Worm (Caenorhabditis elegans): ENCODE measurements around the gene fbxb-63.
"Not testable (repeated sequence)": the region's sequence is repeated elsewhere in the genome, so short reads cannot be mapped to it uniquely, and the experiment has no call there.

The fbxb-63 gene

DNA sequence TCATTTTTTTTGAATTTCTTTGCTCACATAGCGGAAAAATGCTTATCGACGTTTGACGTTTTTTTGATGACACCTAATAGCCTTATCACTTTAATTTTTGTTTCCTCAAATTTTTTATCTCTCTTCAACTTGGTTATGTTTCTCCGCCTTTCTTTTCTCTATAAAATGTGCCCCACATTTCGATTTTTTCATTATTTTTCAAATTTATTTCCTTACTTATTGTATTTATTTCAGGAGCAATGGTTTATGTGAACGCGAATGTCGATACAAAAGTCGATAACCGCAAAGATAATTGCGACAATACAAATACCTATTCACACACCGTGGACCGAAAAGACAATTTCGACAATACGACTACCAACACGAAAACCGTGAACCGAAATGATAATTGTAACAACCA lies 16.9 kb upstream of the fbxb-63 start, which contains the start of gene sdz-6:
Gene sdz-6 (plus strand): TSS at position 229 of the 400 bp plus-strand sequence.
- TF ChIP-seq elt-2 (tag; optimal IDR thresholded peaks at IDR 0.05) (peak; percentile 34), nhr-76 (tag; optimal IDR thresholded peaks at IDR 0.05) (no peak)

DNA sequence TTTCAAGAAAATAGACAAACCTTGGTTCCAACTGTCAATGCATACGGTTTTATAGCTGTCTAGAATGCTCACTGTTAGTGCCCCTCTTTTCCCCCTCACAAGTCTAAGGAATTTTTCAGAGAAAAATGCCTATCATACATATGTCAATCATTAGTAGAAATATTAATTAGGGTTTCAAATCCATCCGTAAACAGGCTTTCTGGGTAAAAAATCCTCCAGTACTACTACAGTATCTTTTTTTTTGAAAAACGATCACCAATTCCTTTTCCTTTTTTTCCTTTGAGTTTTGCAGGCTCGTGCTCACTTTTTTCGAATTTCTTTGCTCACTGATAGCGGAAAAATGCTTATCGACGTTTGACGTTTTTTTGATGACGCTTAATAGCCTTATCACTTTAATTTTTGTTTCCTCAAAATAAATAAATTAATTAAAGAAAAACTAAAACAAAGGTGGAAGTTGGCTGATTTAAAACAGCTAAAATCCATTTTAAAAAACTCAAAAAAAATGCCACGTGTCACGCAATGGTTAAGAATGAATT lies 16.0 kb upstream of the fbxb-63 start, which contains the start of gene C43D7.7:
Gene C43D7.7 (minus strand): TSS at position 51 of the 536 bp plus-strand sequence.
- TF ChIP-seq ztf-11 (tag; optimal IDR thresholded peaks at IDR 0.05) (no peak), elt-2 (tag; optimal IDR thresholded peaks at IDR 0.05) (peak; percentile 58)

DNA sequence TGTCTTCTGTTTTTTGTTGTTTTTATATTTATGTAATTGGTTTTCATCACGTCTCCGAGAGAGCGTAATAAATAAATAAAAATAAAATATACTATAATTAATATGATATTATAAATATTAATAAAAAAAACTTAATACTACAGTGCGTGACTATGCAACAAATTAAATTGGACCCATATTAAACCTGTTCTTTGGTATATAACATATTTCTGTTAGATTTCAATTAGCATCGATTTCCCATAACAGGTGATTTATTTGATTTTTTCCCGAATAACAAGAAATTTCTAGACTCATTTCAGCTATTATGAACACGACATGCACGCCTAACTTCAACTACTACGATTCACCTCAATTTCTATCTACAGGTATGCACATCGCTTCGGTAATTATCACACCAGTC lies 13.5 kb upstream of the fbxb-63 start, which contains the start of gene srh-208:
Gene srh-208 (plus strand): TSS at position 301 of the 400 bp plus-strand sequence.
- TF ChIP-seq nhr-77 (tag; optimal IDR thresholded peaks at IDR 0.05); nhr-23 (tag; optimal IDR thresholded peaks at IDR 0.05); sea-2 (GFP tag; optimal IDR thresholded peaks at IDR 0.05): not testable (repeated sequence)

DNA sequence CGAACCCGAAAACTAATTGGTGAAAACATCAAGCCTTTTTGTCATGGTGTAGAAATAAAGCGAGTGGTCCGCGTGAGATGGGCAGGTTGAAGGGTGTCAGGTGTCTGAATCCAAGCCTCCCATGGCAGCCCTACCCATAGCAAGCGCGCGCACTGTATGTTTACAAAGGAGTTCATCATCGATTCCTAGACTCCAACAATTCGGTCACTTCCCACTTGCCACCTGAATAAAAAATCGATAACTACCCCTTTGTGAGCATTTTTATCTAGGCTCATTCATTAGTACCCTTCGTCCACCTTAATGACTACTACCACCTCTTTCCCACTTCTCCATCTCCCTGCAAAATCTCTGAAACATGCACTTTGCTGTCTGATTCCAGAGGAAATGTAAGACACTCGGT lies 9.4 kb upstream of the fbxb-63 start, which contains the start of gene fbxb-64:
Gene fbxb-64 (plus strand): TSS at position 301 of the 400 bp plus-strand sequence.
- TF ChIP-seq ceh-9 (tag; optimal IDR thresholded peaks at IDR 0.05) (no peak), elt-3 (tag; optimal IDR thresholded peaks at IDR 0.05) (no peak), nhr-12 (tag; optimal IDR thresholded peaks at IDR 0.05) (no peak), fkh-10 (GFP tag; optimal IDR thresholded peaks at IDR 0.05) (no peak), lsy-12 (tag; optimal IDR thresholded peaks at IDR 0.05) (no peak), nhr-77 (tag; optimal IDR thresholded peaks at IDR 0.05) (no peak), nhr-11 (tag; optimal IDR thresholded peaks at IDR 0.05) (no peak), unc-39 (tag; optimal IDR thresholded peaks at IDR 0.05) (no peak), egl-27 (tag; optimal IDR thresholded peaks at IDR 0.05) (no peak)

DNA sequence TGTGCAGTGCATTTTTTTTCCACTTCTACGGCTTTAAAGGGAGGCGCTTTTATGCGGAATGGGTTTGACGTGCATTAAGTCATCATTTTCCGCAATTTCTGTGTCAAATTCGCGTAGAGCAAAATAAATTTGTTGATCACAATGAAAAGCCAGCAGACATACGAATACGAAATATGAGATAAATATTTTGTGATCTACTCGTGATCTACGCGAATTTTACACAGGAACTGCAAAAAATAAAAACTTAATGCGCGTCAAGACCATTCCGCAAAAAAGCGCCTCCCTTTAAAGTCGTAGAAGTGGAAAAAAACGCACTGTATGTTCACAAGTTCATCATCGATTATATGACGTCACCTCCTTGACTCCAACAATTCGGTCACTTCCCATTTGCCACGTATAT lies 7.9 kb upstream of the fbxb-63 start, which contains the start of gene C43D7.8:
Gene C43D7.8 (minus strand): TSS at position 101 of the 400 bp plus-strand sequence.
- TF ChIP-seq lin-39 (tag; optimal IDR thresholded peaks at IDR 0.05) (no peak), fkh-2 (tag; optimal IDR thresholded peaks at IDR 0.05) (no peak), elt-3 (tag; optimal IDR thresholded peaks at IDR 0.05) (no peak)

DNA sequence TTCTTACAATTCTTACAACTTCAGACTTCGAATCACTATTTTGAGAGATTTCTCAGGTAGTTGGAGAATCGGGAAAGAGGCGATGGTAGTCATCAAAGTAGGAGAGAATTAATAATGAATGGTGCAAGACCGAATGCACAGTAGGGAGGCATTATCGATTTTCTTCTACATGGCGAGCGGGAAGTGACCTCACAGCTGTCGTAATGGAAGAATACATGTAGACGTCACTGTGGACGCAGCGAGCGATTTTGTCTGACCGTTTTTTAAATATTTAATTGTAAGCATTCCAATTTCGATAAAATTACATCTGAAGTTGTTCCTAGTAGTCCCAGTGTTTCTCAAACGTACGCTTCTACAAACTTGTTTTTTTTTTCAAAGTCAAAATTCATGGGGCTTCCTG lies 6.1 kb upstream of the fbxb-63 start, which contains the start of gene F55C9.11:
Gene F55C9.11 (minus strand): TSS at position 101 of the 400 bp plus-strand sequence.
- no peak for TF ChIP-seq jun-1 (tag; optimal IDR thresholded peaks at IDR 0.05)
- no peak for TF ChIP-seq nhr-77 (tag; optimal IDR thresholded peaks at IDR 0.05)
- no peak for TF ChIP-seq egl-5 (tag; optimal IDR thresholded peaks at IDR 0.05)
- TF ChIP-seq sea-2 (GFP tag; optimal IDR thresholded peaks at IDR 0.05): no peak
- no peak for TF ChIP-seq nhr-28 (tag; optimal IDR thresholded peaks at IDR 0.05)
- no peak for TF ChIP-seq snpc-4 (tag; optimal IDR thresholded peaks at IDR 0.05)
- TF ChIP-seq egl-27 (tag; optimal IDR thresholded peaks at IDR 0.05): no peak
- no peak for TF ChIP-seq tbx-2 (tag; optimal IDR thresholded peaks at IDR 0.05)
- no peak for TF ChIP-seq lin-15B (tag; optimal IDR thresholded peaks at IDR 0.05)
- TF ChIP-seq nhr-25 (tag; optimal IDR thresholded peaks at IDR 0.05): no peak
- no peak for TF ChIP-seq fkh-10 (GFP tag; optimal IDR thresholded peaks at IDR 0.05)
- TF ChIP-seq eor-1 (tag; optimal IDR thresholded peaks at IDR 0.05): no peak
- TF ChIP-seq hmg-11 (tag; optimal IDR thresholded peaks at IDR 0.05): no peak
- TF ChIP-seq ZK546.5 (tag; optimal IDR thresholded peaks at IDR 0.05): no peak
- no peak for TF ChIP-seq ztf-11 (tag; optimal IDR thresholded peaks at IDR 0.05)
- TF ChIP-seq nhr-237 (tag; optimal IDR thresholded peaks at IDR 0.05): no peak
- no peak for TF ChIP-seq nhr-12 (tag; optimal IDR thresholded peaks at IDR 0.05)

DNA sequence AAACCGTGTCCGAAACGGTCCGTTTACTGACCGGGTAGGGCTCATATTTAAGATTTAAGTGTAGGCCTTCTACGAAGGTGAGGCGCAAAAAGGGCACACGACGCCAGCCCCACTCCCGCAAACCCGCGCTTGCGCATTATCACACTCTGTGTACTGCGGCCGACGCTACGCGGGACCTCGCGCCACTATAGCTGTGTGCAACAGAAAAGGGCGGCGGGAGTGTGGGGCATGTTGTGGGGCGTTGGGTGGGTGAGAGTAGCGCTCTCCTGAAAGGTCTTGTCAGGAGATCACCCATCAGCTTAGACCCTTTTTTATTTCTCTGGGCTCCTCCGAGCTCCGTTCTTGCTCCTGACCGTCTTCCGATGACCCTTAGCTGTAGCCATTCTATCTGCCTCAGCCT lies 4.6 kb upstream of the fbxb-63 start:
- no peak for TF ChIP-seq ceh-82 (tag; optimal IDR thresholded peaks at IDR 0.05)
- TF ChIP-seq egl-5 (tag; optimal IDR thresholded peaks at IDR 0.05): no peak
- TF ChIP-seq R02D3.7 (tag; optimal IDR thresholded peaks at IDR 0.05): no peak
- TF ChIP-seq ceh-9 (tag; optimal IDR thresholded peaks at IDR 0.05): no peak
- no peak for TF ChIP-seq unc-39 (tag; optimal IDR thresholded peaks at IDR 0.05)
- TF ChIP-seq nhr-77 (tag; optimal IDR thresholded peaks at IDR 0.05): no peak
- no peak for TF ChIP-seq nhr-237 (tag; optimal IDR thresholded peaks at IDR 0.05)
- TF ChIP-seq jun-1 (tag; optimal IDR thresholded peaks at IDR 0.05): no peak
- no peak for TF ChIP-seq nhr-43 (tag; optimal IDR thresholded peaks at IDR 0.05; ENCODE audit: poor library complexity, severe bottlenecking)
- no peak for TF ChIP-seq egl-27 (tag; optimal IDR thresholded peaks at IDR 0.05)
- no peak for TF ChIP-seq nhr-11 (tag; optimal IDR thresholded peaks at IDR 0.05)
- TF ChIP-seq lin-39 (tag; optimal IDR thresholded peaks at IDR 0.05): no peak
- TF ChIP-seq ztf-4 (tag; optimal IDR thresholded peaks at IDR 0.05): no peak
- TF ChIP-seq eor-1 (tag; optimal IDR thresholded peaks at IDR 0.05): no peak
- TF ChIP-seq fkh-10 (GFP tag; optimal IDR thresholded peaks at IDR 0.05): no peak
- no peak for TF ChIP-seq nhr-23 (tag; optimal IDR thresholded peaks at IDR 0.05)
- TF ChIP-seq lin-15B (tag; optimal IDR thresholded peaks at IDR 0.05): no peak
- no peak for TF ChIP-seq elt-2 (tag; optimal IDR thresholded peaks at IDR 0.05)
- TF ChIP-seq ztf-11 (tag; optimal IDR thresholded peaks at IDR 0.05): no peak
- no peak for TF ChIP-seq pqm-1 (tag; optimal IDR thresholded peaks at IDR 0.05)
